Fruit fly (Drosophila melanogaster): Measurements from ENCODE around the gene exex.

exex gene

dm6 chr3L:7943046-7943445 is 4.9 kb upstream of the exex start:
- TF ChIP-seq psq (GFP tag; optimal IDR thresholded peaks at IDR 0.05) (peak; percentile 29), dmrt93B (GFP tag; optimal IDR thresholded peaks at IDR 0.05) (peak; percentile 4), lola (GFP tag; optimal IDR thresholded peaks at IDR 0.05) (no peak)

- TF ChIP-seq foxo (GFP tag; optimal IDR thresholded peaks at IDR 0.05): no peak
- TF ChIP-seq dmrt93B (GFP tag; optimal IDR thresholded peaks at IDR 0.05): no peak
- no peak for TF ChIP-seq pan (optimal IDR thresholded peaks at IDR 0.05)
- TF ChIP-seq lola (GFP tag; optimal IDR thresholded peaks at IDR 0.05): no peak
- TF ChIP-seq Myc (optimal IDR thresholded peaks at IDR 0.05): no peak
- no peak for TF ChIP-seq GATAd (GFP tag; optimal IDR thresholded peaks at IDR 0.05)
- TF ChIP-seq brk (GFP tag; optimal IDR thresholded peaks at IDR 0.05): no peak
- TF ChIP-seq sage (GFP tag; optimal IDR thresholded peaks at IDR 0.05): no peak
- TF ChIP-seq br (GFP tag; optimal IDR thresholded peaks at IDR 0.05): no peak
- no peak for TF ChIP-seq Mio (GFP tag; optimal IDR thresholded peaks at IDR 0.05)
- no peak for TF ChIP-seq Hr78 (GFP tag; optimal IDR thresholded peaks at IDR 0.05)
- no peak for TF ChIP-seq N (GFP tag; optimal IDR thresholded peaks at IDR 0.05)
- no peak for TF ChIP-seq Hr83 (GFP tag; optimal IDR thresholded peaks at IDR 0.05; ENCODE audit: poor library complexity, severe bottlenecking)
- no peak for TF ChIP-seq Vsx2 (GFP tag; optimal IDR thresholded peaks at IDR 0.05; ENCODE audit: partially characterized antibody)
- no peak for TF ChIP-seq HLH106 (tag; optimal IDR thresholded peaks at IDR 0.05)
Observed at dm6 chr3L:7943950-7944349, 4.0 kb upstream of the exex start.

- no peak for TF ChIP-seq HLH106 (tag; optimal IDR thresholded peaks at IDR 0.05)
- TF ChIP-seq lola (GFP tag; optimal IDR thresholded peaks at IDR 0.05): no peak
- TF ChIP-seq sage (GFP tag; optimal IDR thresholded peaks at IDR 0.05): no peak
- no peak for TF ChIP-seq Hr83 (GFP tag; optimal IDR thresholded peaks at IDR 0.05; ENCODE audit: poor library complexity, severe bottlenecking)
- no peak for TF ChIP-seq dsf (GFP tag; optimal IDR thresholded peaks at IDR 0.05; ENCODE audit: borderline replicate concordance)
- TF ChIP-seq Rel (GFP tag; optimal IDR thresholded peaks at IDR 0.05): no peak
- TF ChIP-seq Rel (tag; optimal IDR thresholded peaks at IDR 0.05): no peak
- TF ChIP-seq N (GFP tag; optimal IDR thresholded peaks at IDR 0.05): no peak
- TF ChIP-seq dmrt93B (GFP tag; optimal IDR thresholded peaks at IDR 0.05): no peak
- no peak for TF ChIP-seq Sp1 (GFP tag; optimal IDR thresholded peaks at IDR 0.05)
- no peak for TF ChIP-seq Dfd (GFP tag; optimal IDR thresholded peaks at IDR 0.05)
- TF ChIP-seq Myc (optimal IDR thresholded peaks at IDR 0.05): no peak
- TF ChIP-seq Vsx2 (GFP tag; optimal IDR thresholded peaks at IDR 0.05; ENCODE audit: partially characterized antibody): no peak
- TF ChIP-seq usp (GFP tag; optimal IDR thresholded peaks at IDR 0.05): no peak
- TF ChIP-seq CrebA (GFP tag; optimal IDR thresholded peaks at IDR 0.05; ENCODE audit: borderline replicate concordance): no peak
Observed at dm6 chr3L:7946222-7946621, 1.8 kb upstream of the exex start, which contains the start of gene CG43880. Gene CG43880 (minus strand): TSS chr3L:7946322.

dm6 chr3L:7949778-7950177 is 1.8 kb downstream of the exex start:
- no peak for TF ChIP-seq br (GFP tag; optimal IDR thresholded peaks at IDR 0.05)
- no peak for TF ChIP-seq Jra (GFP tag; optimal IDR thresholded peaks at IDR 0.05)
- TF ChIP-seq Dfd (GFP tag; optimal IDR thresholded peaks at IDR 0.05): no peak
- peak; percentile 81 for TF ChIP-seq Vsx2 (GFP tag; optimal IDR thresholded peaks at IDR 0.05; ENCODE audit: partially characterized antibody)
- no peak for TF ChIP-seq Dif (GFP tag; optimal IDR thresholded peaks at IDR 0.05; ENCODE audit: partially characterized antibody)
- no peak for TF ChIP-seq Sp1 (GFP tag; optimal IDR thresholded peaks at IDR 0.05)
- TF ChIP-seq Hr78 (GFP tag; optimal IDR thresholded peaks at IDR 0.05): no peak

- no peak for TF ChIP-seq Mio (GFP tag; optimal IDR thresholded peaks at IDR 0.05)
- TF ChIP-seq Rel (GFP tag; optimal IDR thresholded peaks at IDR 0.05): peak; percentile 24
- no peak for TF ChIP-seq Rel (tag; optimal IDR thresholded peaks at IDR 0.05)
- TF ChIP-seq woc (GFP tag; optimal IDR thresholded peaks at IDR 0.05): no peak
- TF ChIP-seq N (GFP tag; optimal IDR thresholded peaks at IDR 0.05): no peak
- TF ChIP-seq jim (GFP tag; optimal IDR thresholded peaks at IDR 0.05): no peak
- TF ChIP-seq CrebA (GFP tag; optimal IDR thresholded peaks at IDR 0.05; ENCODE audit: borderline replicate concordance): peak; percentile 69
- no peak for TF ChIP-seq HLH106 (tag; optimal IDR thresholded peaks at IDR 0.05)
- no peak for TF ChIP-seq sage (GFP tag; optimal IDR thresholded peaks at IDR 0.05)
- no peak for TF ChIP-seq Hnf4 (GFP tag; optimal IDR thresholded peaks at IDR 0.05)
- TF ChIP-seq h (GFP tag; optimal IDR thresholded peaks at IDR 0.05): peak; percentile 52
- no peak for TF ChIP-seq dl (GFP tag; optimal IDR thresholded peaks at IDR 0.05; ENCODE audit: insufficient read depth in 1 of 2, partially characterized antibody in 2 of 2)
- no peak for TF ChIP-seq foxo (GFP tag; optimal IDR thresholded peaks at IDR 0.05)
- TF ChIP-seq lola (GFP tag; optimal IDR thresholded peaks at IDR 0.05): no peak
- no peak for TF ChIP-seq Myc (optimal IDR thresholded peaks at IDR 0.05)
- TF ChIP-seq Jra (GFP tag; optimal IDR thresholded peaks at IDR 0.05): no peak
- TF ChIP-seq dmrt93B (GFP tag; optimal IDR thresholded peaks at IDR 0.05): no peak
- peak; percentile 26 for TF ChIP-seq Sp1 (GFP tag; optimal IDR thresholded peaks at IDR 0.05)
- no peak for TF ChIP-seq br (GFP tag; optimal IDR thresholded peaks at IDR 0.05)
- TF ChIP-seq Dif (GFP tag; optimal IDR thresholded peaks at IDR 0.05; ENCODE audit: partially characterized antibody): no peak
- TF ChIP-seq Vsx2 (GFP tag; optimal IDR thresholded peaks at IDR 0.05; ENCODE audit: partially characterized antibody): peak; percentile 57
- TF ChIP-seq Hr78 (GFP tag; optimal IDR thresholded peaks at IDR 0.05): no peak
- TF ChIP-seq dsf (GFP tag; optimal IDR thresholded peaks at IDR 0.05; ENCODE audit: borderline replicate concordance): no peak
- TF ChIP-seq OdsH (GFP tag; optimal IDR thresholded peaks at IDR 0.05): no peak
- TF ChIP-seq Abd-B (GFP tag; optimal IDR thresholded peaks at IDR 0.05): no peak
- TF ChIP-seq usp (GFP tag; optimal IDR thresholded peaks at IDR 0.05): no peak
- no peak for TF ChIP-seq CG9705 (GFP tag; optimal IDR thresholded peaks at IDR 0.05)
- no peak for TF ChIP-seq brk (GFP tag; optimal IDR thresholded peaks at IDR 0.05)
- no peak for TF ChIP-seq ey (GFP tag; optimal IDR thresholded peaks at IDR 0.05)
- no peak for TF ChIP-seq Dfd (GFP tag; optimal IDR thresholded peaks at IDR 0.05)
- TF ChIP-seq Hr83 (GFP tag; optimal IDR thresholded peaks at IDR 0.05; ENCODE audit: poor library complexity, severe bottlenecking): no peak
- no peak for TF ChIP-seq fru (GFP tag; optimal IDR thresholded peaks at IDR 0.05)
- no peak for TF ChIP-seq GATAd (GFP tag; optimal IDR thresholded peaks at IDR 0.05)
- TF ChIP-seq CG32264 (GFP tag; optimal IDR thresholded peaks at IDR 0.05): no peak
- TF ChIP-seq sv (GFP tag; optimal IDR thresholded peaks at IDR 0.05): no peak
Observed at dm6 chr3L:7951841-7952240, 3.9 kb downstream of the exex start.
